Fruit fly (Drosophila melanogaster): ENCODE data around the gene fliI.
A peak's percentile ranks its signal among the peaks of the same experiment; 100 is the strongest.

fliI gene

dm6 chrX:21351210-21351824 lies 11.8 kb downstream of the fliI start:
- no peak for TF ChIP-seq noc (tag; optimal IDR thresholded peaks at IDR 0.05)

- peak; percentile 10 for TF ChIP-seq noc (tag; optimal IDR thresholded peaks at IDR 0.05)
These were observed 14.0 kb downstream of the fliI start for dm6 chrX:21353541-21353940.

dm6 chrX:21357810-21358671 lies 18.5 kb downstream of the fliI start, which contains the start of gene Septin1:
Septin1 (plus strand) TSS chrX:21358286.
- TF ChIP-seq noc (tag; optimal IDR thresholded peaks at IDR 0.05) = no peak

- no peak for TF ChIP-seq noc (tag; optimal IDR thresholded peaks at IDR 0.05)
These were observed 23.3 kb downstream of the fliI start, which contains the start of the genes bbx and waw for dm6 chrX:21362878-21363277. bbx (plus strand) TSS chrX:21363028. waw (plus strand) TSS chrX:21363028.

- no peak for TF ChIP-seq noc (tag; optimal IDR thresholded peaks at IDR 0.05)
These were observed 25.9 kb downstream of the fliI start for dm6 chrX:21365421-21365820.

- peak; percentile 95 for TF ChIP-seq noc (tag; optimal IDR thresholded peaks at IDR 0.05)
These were observed 26.9 kb downstream of the fliI start for dm6 chrX:21366311-21366990.

- TF ChIP-seq noc (tag; optimal IDR thresholded peaks at IDR 0.05) = peak; percentile 99
These were observed 28.0 kb downstream of the fliI start for dm6 chrX:21367363-21368072.

- TF ChIP-seq noc (tag; optimal IDR thresholded peaks at IDR 0.05) = no peak
These were observed 28.9 kb downstream of the fliI start for dm6 chrX:21368410-21368918.

- no peak for TF ChIP-seq noc (tag; optimal IDR thresholded peaks at IDR 0.05)
These were observed 29.8 kb downstream of the fliI start for dm6 chrX:21369149-21369988.

- no peak for TF ChIP-seq noc (tag; optimal IDR thresholded peaks at IDR 0.05)
These were observed 34.3 kb downstream of the fliI start, which contains the start of gene slgA for dm6 chrX:21373659-21374426. slgA (plus strand) TSS chrX:21374002.

dm6 chrX:21375595-21376047 lies 36.1 kb downstream of the fliI start:
- peak; percentile 75 for TF ChIP-seq noc (tag; optimal IDR thresholded peaks at IDR 0.05)

- no peak for TF ChIP-seq noc (tag; optimal IDR thresholded peaks at IDR 0.05)
These were observed 38.9 kb downstream of the fliI start for dm6 chrX:21378344-21378882.

dm6 chrX:21387695-21388094 lies 48.2 kb downstream of the fliI start, which contains the start of gene Ddx56:
Ddx56 (minus strand) TSS chrX:21387946.
- TF ChIP-seq noc (tag; optimal IDR thresholded peaks at IDR 0.05) = no peak
